Worm (Caenorhabditis elegans) whole organism, L2 larva: Measurements from ENCODE around the gene F41G3.6.
A peak's percentile ranks its signal among the peaks of the same experiment; 100 is the strongest.

Source experiments
- C34F6.9 ChIP-seq: fragments of 150-350 bp; optimal IDR thresholded peaks from 2 replicates; lab custom pipeline; 2014; ENCODE audit warnings: missing biosample characterization, missing genetic modification characterization
- F13H6.1 ChIP-seq: sonication (generic microtip); optimal IDR thresholded peaks from 2 replicates; lab custom pipeline; 2016; ENCODE audit warnings: missing genetic modification characterization, missing compliant biosample characterization
- R02D3.7 ChIP-seq: fragments of 150-350 bp; optimal IDR thresholded peaks from 2 replicates; lab custom pipeline; 2014; ENCODE audit warnings: missing biosample characterization, missing genetic modification characterization
- Y55F3AM.14 ChIP-seq: fragments of 200-800 bp; sonication (Bioruptor generic); optimal IDR thresholded peaks from 2 replicates; lab custom pipeline; 2018; ENCODE audit warnings: mild to moderate bottlenecking, missing genetic modification characterization, missing compliant biosample characterization
- ZK546.5 ChIP-seq: sonication (generic microtip); optimal IDR thresholded peaks from 2 replicates; lab custom pipeline; 2017; ENCODE audit warnings: missing biosample characterization, missing genetic modification characterization
- alr-1 ChIP-seq: fragments of 150-350 bp; optimal IDR thresholded peaks from 2 replicates; lab custom pipeline; 2014; ENCODE audit warnings: missing biosample characterization, missing genetic modification characterization
- aly-2 ChIP-seq: fragments of 150-350 bp; optimal IDR thresholded peaks from 2 replicates; lab custom pipeline; 2014; ENCODE audit warnings: missing biosample characterization, missing genetic modification characterization
- ama-1 ChIP-seq: fragments of 150-350 bp; optimal IDR thresholded peaks from 2 replicates; lab custom pipeline; 2018; ENCODE audit warnings: inconsistent platforms
- blmp-1 ChIP-seq: sonication (generic microtip); optimal IDR thresholded peaks from 2 replicates; lab custom pipeline; 2017; ENCODE audit warnings: missing genetic modification characterization, mild to moderate bottlenecking, missing compliant biosample characterization, antibody characterized with exemption, moderate library complexity; ENCODE audit not compliant: insufficient read depth
- ceh-16 ChIP-seq: fragments of 150-350 bp; optimal IDR thresholded peaks from 2 replicates; lab custom pipeline; 2014; ENCODE audit warnings: missing biosample characterization, missing genetic modification characterization
- ceh-82 ChIP-seq: fragments of 150-350 bp; optimal IDR thresholded peaks from 2 replicates; lab custom pipeline; 2014; ENCODE audit warnings: missing biosample characterization, missing genetic modification characterization
- crh-2 ChIP-seq: sonication (generic microtip); optimal IDR thresholded peaks from 2 replicates; lab custom pipeline; 2017; ENCODE audit warnings: missing biosample characterization, missing genetic modification characterization
- dmd-4 ChIP-seq: sonication (generic microtip); optimal IDR thresholded peaks from 2 replicates; lab custom pipeline; 2017; ENCODE audit warnings: missing biosample characterization, missing genetic modification characterization
- egl-27 ChIP-seq: sonication (generic microtip); optimal IDR thresholded peaks from 3 replicates; lab custom pipeline; 2017; ENCODE audit warnings: missing biosample characterization, missing genetic modification reagents, missing genetic modification characterization
- elt-1 ChIP-seq: fragments of 150-350 bp; optimal IDR thresholded peaks from 2 replicates; lab custom pipeline; 2014; ENCODE audit warnings: missing biosample characterization, missing genetic modification characterization
- fos-1 ChIP-seq: fragments of 150-350 bp; optimal IDR thresholded peaks from 2 replicates; lab custom pipeline; 2014; ENCODE audit warnings: missing biosample characterization, missing genetic modification characterization
- gmeb-1 ChIP-seq: fragments of 150-350 bp; optimal IDR thresholded peaks from 2 replicates; lab custom pipeline; 2014; ENCODE audit warnings: missing biosample characterization, missing genetic modification characterization
- lin-11 ChIP-seq: fragments of 150-350 bp; sonication (generic microtip); optimal IDR thresholded peaks from 2 replicates; lab custom pipeline; 2014; ENCODE audit warnings: missing biosample characterization, missing genetic modification characterization, inconsistent platforms, mixed read lengths
- lin-13 ChIP-seq: fragments of 150-350 bp; optimal IDR thresholded peaks from 2 replicates; lab custom pipeline; 2014; ENCODE audit warnings: missing biosample characterization, missing genetic modification reagents, missing genetic modification characterization
- lin-39 ChIP-seq: fragments of 150-350 bp; optimal IDR thresholded peaks from 2 replicates; lab custom pipeline; 2014; ENCODE audit warnings: missing biosample characterization, missing genetic modification reagents, missing genetic modification characterization
- lsy-2 ChIP-seq, 2 experiments: fragments of 150-350 bp in 1 of 2; sonication (generic microtip) in 1 of 2; optimal IDR thresholded peaks; 2 replicates each; lab custom pipeline; 2014 to 2017; ENCODE audit warnings: missing biosample characterization in 2 of 2, missing genetic modification characterization in 2 of 2
- mab-5 ChIP-seq: fragments of 150-350 bp; optimal IDR thresholded peaks from 2 replicates; lab custom pipeline; 2014; ENCODE audit warnings: missing biosample characterization, missing genetic modification characterization
- mbf-1 ChIP-seq: sonication (generic microtip); optimal IDR thresholded peaks from 2 replicates; lab custom pipeline; 2017; ENCODE audit warnings: missing biosample characterization, missing genetic modification characterization
- mdl-1 ChIP-seq, 2 experiments: fragments of 150-350 bp in 1 of 2; sonication (generic microtip) in 1 of 2; optimal IDR thresholded peaks; 2 replicates each; lab custom pipeline; 2017; ENCODE audit warnings: missing biosample characterization in 2 of 2, missing genetic modification characterization in 2 of 2
- nhr-10 ChIP-seq: sonication (generic microtip); optimal IDR thresholded peaks from 2 replicates; lab custom pipeline; 2017; ENCODE audit warnings: missing biosample characterization, missing genetic modification characterization
- nhr-11 ChIP-seq: fragments of 150-350 bp; optimal IDR thresholded peaks from 2 replicates; lab custom pipeline; 2014; ENCODE audit warnings: missing biosample characterization, missing genetic modification characterization
- nhr-12 ChIP-seq: fragments of 150-350 bp; optimal IDR thresholded peaks from 2 replicates; lab custom pipeline; 2014; ENCODE audit warnings: missing biosample characterization, missing genetic modification characterization
- nhr-129 ChIP-seq: fragments of 150-350 bp; optimal IDR thresholded peaks from 2 replicates; lab custom pipeline; 2014; ENCODE audit warnings: missing biosample characterization, missing genetic modification characterization
- nhr-21 ChIP-seq: fragments of 150-350 bp; optimal IDR thresholded peaks from 2 replicates; lab custom pipeline; 2014; ENCODE audit warnings: missing biosample characterization, missing genetic modification characterization
- nhr-23 ChIP-seq: fragments of 150-350 bp; optimal IDR thresholded peaks from 2 replicates; lab custom pipeline; 2014; ENCODE audit warnings: missing biosample characterization, missing genetic modification reagents, missing genetic modification characterization
- nhr-237 ChIP-seq: fragments of 150-350 bp; optimal IDR thresholded peaks from 2 replicates; lab custom pipeline; 2014; ENCODE audit warnings: missing biosample characterization, missing genetic modification characterization
- nhr-25 ChIP-seq: fragments of 150-350 bp; sonication (generic microtip); optimal IDR thresholded peaks from 3 replicates; lab custom pipeline; 2014; ENCODE audit warnings: missing biosample characterization, missing genetic modification characterization
- nhr-6 ChIP-seq: fragments of 150-350 bp; optimal IDR thresholded peaks from 2 replicates; lab custom pipeline; 2014; ENCODE audit warnings: missing biosample characterization, missing genetic modification characterization
- nhr-77 ChIP-seq: fragments of 150-350 bp; optimal IDR thresholded peaks from 2 replicates; lab custom pipeline; 2014; ENCODE audit warnings: missing biosample characterization, missing genetic modification characterization
- peb-1 ChIP-seq: fragments of 150-350 bp; optimal IDR thresholded peaks from 2 replicates; lab custom pipeline; 2014; ENCODE audit warnings: missing biosample characterization, missing genetic modification characterization
- sem-4 ChIP-seq: fragments of 150-350 bp; optimal IDR thresholded peaks from 2 replicates; lab custom pipeline; 2014; ENCODE audit warnings: missing biosample characterization, missing genetic modification reagents, missing genetic modification characterization
- skn-1 ChIP-seq: sonication (generic microtip); optimal IDR thresholded peaks from 2 replicates; lab custom pipeline; 2017; ENCODE audit warnings: missing biosample characterization, missing genetic modification characterization
- sma-3 ChIP-seq: sonication (generic microtip); optimal IDR thresholded peaks from 2 replicates; lab custom pipeline; 2016; ENCODE audit warnings: missing genetic modification reagents, missing genetic modification characterization, missing compliant biosample characterization
- sma-9 ChIP-seq, 2 experiments: fragments of 150-350 bp in 1 of 2; sonication (generic microtip) in 1 of 2; optimal IDR thresholded peaks; 2 replicates each; lab custom pipeline; 2014 to 2016; ENCODE audit warnings: missing genetic modification characterization in 2 of 2, mild to moderate bottlenecking in 1 of 2, missing biosample characterization in 1 of 2, missing compliant biosample characterization in 1 of 2, missing genetic modification reagents in 1 of 2, moderate library complexity in 1 of 2
- snpc-4 ChIP-seq: fragments of 150-350 bp; optimal IDR thresholded peaks from 2 replicates; lab custom pipeline; 2014; ENCODE audit warnings: missing biosample characterization, missing genetic modification characterization
- unc-39 ChIP-seq: fragments of 150-350 bp; optimal IDR thresholded peaks from 2 replicates; lab custom pipeline; 2014; ENCODE audit warnings: missing biosample characterization, missing genetic modification characterization
- unc-55 ChIP-seq: fragments of 150-350 bp; sonication (generic microtip); optimal IDR thresholded peaks from 3 replicates; lab custom pipeline; 2014; ENCODE audit warnings: missing biosample characterization, missing genetic modification reagents, missing genetic modification characterization
- unc-62 ChIP-seq: fragments of 150-350 bp; optimal IDR thresholded peaks from 2 replicates; lab custom pipeline; 2014; ENCODE audit warnings: missing biosample characterization, missing genetic modification reagents, missing genetic modification characterization
- ztf-1 ChIP-seq: fragments of 200-800 bp; sonication (Bioruptor generic); conservative IDR thresholded peaks from 2 replicates; pipeline ENCODE4 v1.3.6; 2022; ENCODE audit warnings: missing genetic modification characterization, missing compliant biosample characterization
- ztf-4 ChIP-seq: fragments of 150-350 bp; optimal IDR thresholded peaks from 2 replicates; lab custom pipeline; 2014; ENCODE audit warnings: missing biosample characterization, missing genetic modification characterization

Gene F41G3.6

ce11 chrII:6709680-6710079, 33.0 kb upstream of the F41G3.6 start:
- TF ChIP-seq skn-1 (tag; lab: Kevin White, UChicago) (no peak), nhr-21 (tag; lab: Kevin White, UChicago) (peak; percentile 20), nhr-11 (no peak)

ce11 chrII:6710596-6710995, 32.1 kb upstream of the F41G3.6 start:
- TF ChIP-seq sma-9 (GFP tag; optimal IDR thresholded peaks at IDR 0.05; lab: Kevin White, UChicago), result no peak
- TF ChIP-seq sma-9 (tag; optimal IDR thresholded peaks at IDR 0.05; lab: Kevin White, UChicago), result no peak
- no peak for TF ChIP-seq egl-27
- no peak for TF ChIP-seq aly-2
- TF ChIP-seq sma-3 (GFP tag; lab: Kevin White, UChicago), result no peak
- no peak for TF ChIP-seq ceh-82 (tag; lab: Kevin White, UChicago)
- no peak for TF ChIP-seq lin-39 (tag; lab: Kevin White, UChicago)
- TF ChIP-seq elt-1 (tag; lab: Kevin White, UChicago), result no peak
- no peak for TF ChIP-seq nhr-12 (tag; lab: Kevin White, UChicago)

ce11 chrII:6712177-6712981, 30.3 kb upstream of the F41G3.6 start, which contains the start of the genes dpy-10 and T14B4.19:
Gene dpy-10 (minus strand): TSS chrII:6712227.
Gene T14B4.19 (minus strand): TSS chrII:6712931.
- TF ChIP-seq mab-5 (tag; lab: Kevin White, UChicago) (no peak), nhr-21 (tag; lab: Kevin White, UChicago) (peak; percentile 92), lin-39 (tag; lab: Kevin White, UChicago) (no peak), nhr-77 (tag; lab: Kevin White, UChicago) (no peak), mdl-1 (tag; optimal IDR thresholded peaks at IDR 0.05; lab: Kevin White, UChicago) (no peak), nhr-237 (tag; lab: Kevin White, UChicago) (no peak), mbf-1 (tag; lab: Kevin White, UChicago) (no peak), sem-4 (peak; percentile 16), peb-1 (tag; lab: Kevin White, UChicago) (no peak), ztf-4 (tag; lab: Kevin White, UChicago) (no peak), egl-27 (peak; percentile 9), nhr-6 (tag; lab: Kevin White, UChicago) (no peak), Y55F3AM.14 (GFP tag; lab: Kevin White, UChicago) (no peak), elt-1 (tag; lab: Kevin White, UChicago) (peak; percentile 42), ceh-16 (no peak), F13H6.1 (tag; lab: Kevin White, UChicago) (no peak), lin-13 (GFP tag; lab: Kevin White, UChicago) (no peak), ZK546.5 (tag; lab: Kevin White, UChicago) (no peak), nhr-11 (no peak), lin-11 (tag; lab: Kevin White, UChicago) (no peak), unc-62 (GFP tag; lab: Kevin White, UChicago) (no peak), lsy-2 (tag; optimal IDR thresholded peaks at IDR 0.05; lab: Kevin White, UChicago) (peak in 1 of 2 experiments; percentile 63), unc-39 (tag; lab: Kevin White, UChicago) (no peak), nhr-12 (tag; lab: Kevin White, UChicago) (no peak), nhr-129 (no peak), crh-2 (tag; lab: Kevin White, UChicago) (no peak), ama-1 (lab: Kevin White, UChicago) (no peak), sma-3 (GFP tag; lab: Kevin White, UChicago) (peak; percentile 51), unc-55 (GFP tag; lab: Kevin White, UChicago) (no peak), fos-1 (peak; percentile 33), aly-2 (no peak), nhr-23 (tag; lab: Kevin White, UChicago) (no peak), nhr-25 (tag; lab: Kevin White, UChicago) (no peak), C34F6.9 (tag; lab: Kevin White, UChicago) (no peak), dmd-4 (tag; lab: Kevin White, UChicago) (no peak), ztf-1 (GFP tag; lab: Robert Waterston, UW) (no peak), gmeb-1 (tag; lab: Kevin White, UChicago) (no peak), alr-1 (tag; lab: Kevin White, UChicago) (no peak), sma-9 (GFP tag; optimal IDR thresholded peaks at IDR 0.05; lab: Kevin White, UChicago) (peak; percentile 84), sma-9 (tag; optimal IDR thresholded peaks at IDR 0.05; lab: Kevin White, UChicago) (no peak), snpc-4 (tag; lab: Kevin White, UChicago) (no peak), R02D3.7 (tag; lab: Kevin White, UChicago) (no peak), skn-1 (tag; lab: Kevin White, UChicago) (no peak), ceh-82 (tag; lab: Kevin White, UChicago) (no peak), blmp-1 (tag; lab: Kevin White, UChicago) (peak; percentile 92), nhr-10 (tag; lab: Kevin White, UChicago) (no peak)
